Worm (Caenorhabditis elegans) whole organism, young adult: ENCODE measurements around the gene C18D11.1.

ENCODE experiments used
- B0336.3 ChIP-seq: fragments of 200-800 bp; sonication (Bioruptor generic); IDR thresholded peaks from 2 replicates; pipeline ENCODE4 v1.3.6; 2022; ENCODE audit warnings: missing genetic modification characterization, missing compliant biosample characterization
- C17E4.6 ChIP-seq: fragments of 200-800 bp; sonication (Bioruptor generic); IDR thresholded peaks from 2 replicates; pipeline ENCODE4 v1.3.6; 2022; ENCODE audit warnings: missing genetic modification reagents, missing genetic modification characterization, missing compliant biosample characterization
- F22D6.2 ChIP-seq: sonication (generic microtip); optimal IDR thresholded peaks from 2 replicates; lab custom pipeline; 2016; ENCODE audit warnings: mild to moderate bottlenecking, missing genetic modification characterization, missing compliant biosample characterization
- F33H1.4 ChIP-seq: fragments of 200-800 bp; sonication (Bioruptor generic); IDR thresholded peaks from 2 replicates; pipeline ENCODE4 v1.3.6; 2022; ENCODE audit warnings: missing genetic modification reagents, missing genetic modification characterization, missing compliant biosample characterization
- F52B5.7 ChIP-seq: sonication (generic microtip); optimal IDR thresholded peaks from 2 replicates; lab custom pipeline; 2016; ENCODE audit warnings: mild to moderate bottlenecking, missing genetic modification characterization, missing compliant biosample characterization
- F57A8.1 ChIP-seq: fragments of 200-800 bp; sonication (Bioruptor generic); optimal IDR thresholded peaks from 2 replicates; lab custom pipeline; 2018; ENCODE audit warnings: mild to moderate bottlenecking, missing genetic modification characterization, moderate library complexity, missing compliant biosample characterization
- K11D2.4 ChIP-seq: fragments of 200-800 bp; sonication (Bioruptor generic); IDR thresholded peaks from 2 replicates; pipeline ENCODE4 v1.3.6; 2022; ENCODE audit warnings: missing genetic modification reagents, missing genetic modification characterization, missing compliant biosample characterization
- Y67H2A.10 ChIP-seq: fragments of 200-800 bp; sonication (Bioruptor generic); conservative IDR thresholded peaks from 2 replicates; pipeline ENCODE4 v1.3.6; 2022; ENCODE audit warnings: missing genetic modification reagents, missing genetic modification characterization, missing compliant biosample characterization
- Y95B8A.8 ChIP-seq: fragments of 200-800 bp; sonication (Bioruptor generic); IDR thresholded peaks from 2 replicates; pipeline ENCODE4 v1.3.6; 2022; ENCODE audit warnings: missing genetic modification reagents, missing genetic modification characterization, missing compliant biosample characterization
- ama-1 ChIP-seq, 3 experiments: fragments of 150-350 bp in 1 of 3; sonication (generic microtip) in 2 of 3; optimal IDR thresholded peaks; 2 replicates each; lab custom pipeline; 2014 to 2018; ENCODE audit warnings: missing biosample characterization in 2 of 3, missing genetic modification characterization in 2 of 3, missing genetic modification reagents in 2 of 3
- bed-1 ChIP-seq: fragments of 200-800 bp; sonication (Bioruptor generic); IDR thresholded peaks from 2 replicates; pipeline ENCODE4 v1.3.6; 2022; ENCODE audit warnings: missing genetic modification reagents, missing genetic modification characterization, missing compliant biosample characterization
- ceh-100 ChIP-seq: fragments of 200-800 bp; sonication (Bioruptor generic); IDR thresholded peaks from 2 replicates; pipeline ENCODE4 v1.3.6; 2022; ENCODE audit warnings: missing genetic modification reagents, missing genetic modification characterization, missing compliant biosample characterization
- ceh-79 ChIP-seq: sonication (generic microtip); optimal IDR thresholded peaks from 2 replicates; lab custom pipeline; 2017; ENCODE audit warnings: mild to moderate bottlenecking, missing genetic modification characterization, missing compliant biosample characterization
- ceh-91 ChIP-seq: fragments of 200-800 bp; sonication (Bioruptor generic); IDR thresholded peaks from 2 replicates; pipeline ENCODE4 v1.3.6; 2022; ENCODE audit warnings: missing genetic modification reagents, missing genetic modification characterization, missing compliant biosample characterization
- chd-7 ChIP-seq: sonication (generic microtip); optimal IDR thresholded peaks from 2 replicates; lab custom pipeline; 2016; ENCODE audit warnings: mild to moderate bottlenecking, missing genetic modification characterization, moderate library complexity, missing compliant biosample characterization
- die-1 ChIP-seq: sonication (generic microtip); optimal IDR thresholded peaks from 2 replicates; lab custom pipeline; 2016; ENCODE audit warnings: missing genotype, mild to moderate bottlenecking, missing genetic modification characterization, missing compliant biosample characterization
- dox-1 ChIP-seq: fragments of 200-800 bp; sonication (Bioruptor generic); IDR thresholded peaks from 2 replicates; pipeline ENCODE4 v1.3.6; 2022; ENCODE audit warnings: missing genetic modification reagents, missing genetic modification characterization, missing compliant biosample characterization
- dpff-1 ChIP-seq: sonication (generic microtip); optimal IDR thresholded peaks from 2 replicates; lab custom pipeline; 2017; ENCODE audit warnings: mild to moderate bottlenecking, missing genetic modification characterization, missing compliant biosample characterization
- efl-1 ChIP-seq: fragments of 150-350 bp; optimal IDR thresholded peaks from 2 replicates; lab custom pipeline; 2014; ENCODE audit warnings: missing biosample characterization, missing genetic modification reagents, missing genetic modification characterization
- egrh-3 ChIP-seq: fragments of 200-800 bp; sonication (Bioruptor generic); IDR thresholded peaks from 2 replicates; pipeline ENCODE4 v1.3.6; 2022; ENCODE audit warnings: missing genetic modification reagents, missing genetic modification characterization, missing compliant biosample characterization
- ekl-4 ChIP-seq: fragments of 200-800 bp; sonication (Bioruptor generic); IDR thresholded peaks from 2 replicates; pipeline ENCODE4 v1.3.6; 2022; ENCODE audit warnings: missing genetic modification reagents, missing genetic modification characterization, missing compliant biosample characterization
- him-1 ChIP-seq: sonication (generic microtip); optimal IDR thresholded peaks from 2 replicates; lab custom pipeline; 2016; ENCODE audit warnings: missing genotype, missing genetic modification reagents, missing genetic modification characterization, missing compliant biosample characterization
- hmg-1.2 ChIP-seq: fragments of 200-800 bp; sonication (Bioruptor generic); IDR thresholded peaks from 2 replicates; pipeline ENCODE4 v1.3.6; 2022; ENCODE audit warnings: missing genetic modification reagents, missing genetic modification characterization, missing compliant biosample characterization
- lag-1 ChIP-seq: fragments of 200-800 bp; sonication (Bioruptor generic); IDR thresholded peaks from 2 replicates; pipeline ENCODE4 v1.3.6; 2022; ENCODE audit warnings: missing genetic modification reagents, missing genetic modification characterization, missing compliant biosample characterization
- let-526 ChIP-seq: fragments of 200-800 bp; sonication (Bioruptor generic); IDR thresholded peaks from 2 replicates; pipeline ENCODE4 v1.3.6; 2022; ENCODE audit warnings: missing genetic modification reagents, missing genetic modification characterization, missing compliant biosample characterization
- let-607 ChIP-seq, 2 experiments: fragments of 200-800 bp in 1 of 2; sonication (Bioruptor generic) in 1 of 2; sonication (generic microtip) in 1 of 2; optimal IDR thresholded peaks; 2 replicates each; lab custom pipeline; 2016 to 2018; ENCODE audit warnings: mild to moderate bottlenecking in 2 of 2, missing compliant biosample characterization in 2 of 2, missing genetic modification characterization in 2 of 2, moderate library complexity in 2 of 2, missing genotype in 1 of 2
- lin-35 ChIP-seq, 3 experiments: fragments of 150-350 bp in 2 of 3; sonication (generic microtip) in 1 of 3; optimal IDR thresholded peaks; 2 replicates each; lab custom pipeline; 2014 to 2018; ENCODE audit warnings: missing biosample characterization in 3 of 3, missing genetic modification characterization in 3 of 3, missing genetic modification reagents in 3 of 3
- lsy-27 ChIP-seq: sonication (generic microtip); optimal IDR thresholded peaks from 2 replicates; lab custom pipeline; 2017; ENCODE audit warnings: missing genetic modification characterization, mild to moderate bottlenecking, missing compliant biosample characterization, antibody characterized with exemption, missing genotype, borderline replicate concordance; ENCODE audit not compliant: insufficient read depth
- madf-10 ChIP-seq: sonication (generic microtip); optimal IDR thresholded peaks from 2 replicates; lab custom pipeline; 2016; ENCODE audit warnings: mild to moderate bottlenecking, missing genetic modification characterization, missing compliant biosample characterization
- mcd-1 ChIP-seq: fragments of 200-800 bp; sonication (Bioruptor generic); IDR thresholded peaks from 2 replicates; pipeline ENCODE4 v1.3.6; 2022; ENCODE audit warnings: missing genetic modification reagents, missing genetic modification characterization, missing compliant biosample characterization
- nfya-2 ChIP-seq: fragments of 200-800 bp; sonication (Bioruptor generic); IDR thresholded peaks from 2 replicates; pipeline ENCODE4 v1.3.6; 2022; ENCODE audit warnings: missing genetic modification reagents, missing genetic modification characterization, missing compliant biosample characterization
- nfyb-1 ChIP-seq: fragments of 200-800 bp; sonication (Bioruptor generic); IDR thresholded peaks from 2 replicates; pipeline ENCODE4 v1.3.6; 2022; ENCODE audit warnings: missing genetic modification reagents, missing genetic modification characterization, missing compliant biosample characterization
- nhr-120 ChIP-seq: fragments of 200-800 bp; sonication (Bioruptor generic); IDR thresholded peaks from 2 replicates; pipeline ENCODE4 v1.3.6; 2022; ENCODE audit warnings: missing genetic modification characterization, missing compliant biosample characterization
- nhr-90 ChIP-seq: sonication (generic microtip); optimal IDR thresholded peaks from 2 replicates; lab custom pipeline; 2016; ENCODE audit warnings: missing genotype, mild to moderate bottlenecking, missing genetic modification characterization, missing compliant biosample characterization
- pbrm-1 ChIP-seq: fragments of 200-800 bp; sonication (Bioruptor generic); IDR thresholded peaks from 2 replicates; pipeline ENCODE4 v1.3.6; 2022; ENCODE audit warnings: missing genetic modification reagents, missing genetic modification characterization, missing compliant biosample characterization
- rcor-1 ChIP-seq: fragments of 200-800 bp; sonication (Bioruptor generic); IDR thresholded peaks from 2 replicates; pipeline ENCODE4 v1.3.6; 2022; ENCODE audit warnings: missing genetic modification reagents, missing genetic modification characterization, missing compliant biosample characterization
- rec-8 ChIP-seq, 2 experiments: sonication (generic microtip); optimal IDR thresholded peaks; 2 replicates each; lab custom pipeline; 2016; ENCODE audit warnings: mild to moderate bottlenecking in 2 of 2, missing genetic modification characterization in 2 of 2, missing genetic modification reagents in 2 of 2, missing genotype in 2 of 2, missing biosample characterization in 1 of 2, missing compliant biosample characterization in 1 of 2, moderate library complexity in 1 of 2
- snpc-3.4 ChIP-seq: sonication (generic microtip); optimal IDR thresholded peaks from 2 replicates; lab custom pipeline; 2017; ENCODE audit warnings: missing genetic modification characterization, mild to moderate bottlenecking, missing compliant biosample characterization, antibody characterized with exemption, moderate library complexity, missing genotype, missing genetic modification reagents
- zfh-2 ChIP-seq: fragments of 200-800 bp; sonication (Bioruptor generic); conservative IDR thresholded peaks from 2 replicates; pipeline ENCODE4 v1.3.6; 2022; ENCODE audit warnings: missing genetic modification reagents, missing genetic modification characterization, missing compliant biosample characterization
- ztf-18 ChIP-seq: sonication (generic microtip); optimal IDR thresholded peaks from 2 replicates; lab custom pipeline; 2016; ENCODE audit warnings: missing genotype, mild to moderate bottlenecking, missing genetic modification characterization, missing compliant biosample characterization
- ztf-3 ChIP-seq: fragments of 200-800 bp; sonication (Bioruptor generic); optimal IDR thresholded peaks from 2 replicates; lab custom pipeline; 2018; ENCODE audit warnings: mild to moderate bottlenecking, missing genetic modification characterization, missing compliant biosample characterization

C18D11.1 gene

ce11 chrIII:11829585-11830195 is 13.3 kb downstream of the C18D11.1 start:
- TF ChIP-seq lag-1 (no peak), nfyb-1 (GFP tag; lab: Robert Waterston, UW) (peak; percentile 90), snpc-3.4 (tag; lab: Kevin White, UChicago) (no peak), rcor-1 (GFP tag; lab: Robert Waterston, UW) (peak; percentile 28; the same call in 1 of the 2 replicates), F22D6.2 (tag; lab: Kevin White, UChicago) (no peak), let-526 (GFP tag; lab: Robert Waterston, UW) (no peak), zfh-2 (GFP tag; lab: Robert Waterston, UW) (peak; percentile 83), him-1 (tag; lab: Kevin White, UChicago) (no peak), egrh-3 (GFP tag; lab: Robert Waterston, UW) (peak; percentile 75; the same call in 1 of the 2 replicates)
- TF ChIP-seq, all 124 proteins: peak for 4

ce11 chrIII:11830522-11831489 is 14.4 kb downstream of the C18D11.1 start:
- peak; percentile 33 for TF ChIP-seq ztf-3
- TF ChIP-seq zfh-2 (GFP tag; lab: Robert Waterston, UW), result peak; percentile 46
- peak; percentile 70; the same call in 1 of the 2 replicates for TF ChIP-seq bed-1
- TF ChIP-seq dpff-1, result peak; percentile 64
- peak; percentile 26 for TF ChIP-seq die-1
- TF ChIP-seq C17E4.6 (GFP tag; lab: Robert Waterston, UW), result peak; percentile 5; the same call in 1 of the 2 replicates
- peak; percentile 22 for TF ChIP-seq efl-1 (GFP tag; lab: Kevin White, UChicago)
- peak; percentile 75 for TF ChIP-seq chd-7
- TF ChIP-seq mcd-1 (GFP tag; lab: Robert Waterston, UW), result 0 out of 2 replicates have a peak, but pooled peaks have one; percentile 36
- TF ChIP-seq hmg-1.2 (GFP tag; lab: Robert Waterston, UW), result peak; percentile 33
- no peak for TF ChIP-seq lsy-27 (tag; lab: Kevin White, UChicago)
- TF ChIP-seq B0336.3 (GFP tag; lab: Robert Waterston, UW), result peak; percentile 85
- TF ChIP-seq snpc-3.4 (tag; lab: Kevin White, UChicago), result peak; percentile 55
- no peak for TF ChIP-seq F57A8.1 (GFP tag; lab: Kevin White, UChicago)
- TF ChIP-seq F22D6.2 (tag; lab: Kevin White, UChicago), result no peak
- TF ChIP-seq lin-35 (GFP tag; optimal IDR thresholded peaks at IDR 0.05; lab: Kevin White, UChicago), result peak in 1 of 3 experiments; percentile 40
- peak; percentile 86 for TF ChIP-seq Y95B8A.8 (GFP tag; lab: Robert Waterston, UW)
- TF ChIP-seq ceh-79 (tag; lab: Kevin White, UChicago), result peak; percentile 17
- TF ChIP-seq nhr-120 (GFP tag; lab: Robert Waterston, UW), result 0 out of 2 replicates have a peak, but pooled peaks have one; percentile 18
- no peak for TF ChIP-seq let-526 (GFP tag; lab: Robert Waterston, UW)
- TF ChIP-seq F33H1.4 (GFP tag; lab: Robert Waterston, UW), result peak; percentile 18; the same call in 1 of the 2 replicates
- TF ChIP-seq ceh-91 (GFP tag; lab: Robert Waterston, UW), result no peak; the same call in 1 of the 2 replicates
- no peak for TF ChIP-seq let-607 (tag; optimal IDR thresholded peaks at IDR 0.05; lab: Kevin White, UChicago)
- TF ChIP-seq rec-8 (tag; optimal IDR thresholded peaks at IDR 0.05; lab: Kevin White, UChicago), result peak in 1 of 2 experiments; percentile 44
- TF ChIP-seq dox-1 (GFP tag; lab: Robert Waterston, UW), result peak; percentile 50
- TF ChIP-seq nfya-2 (GFP tag; lab: Robert Waterston, UW), result no peak
- TF ChIP-seq ekl-4, result peak; percentile 75; the same call in 1 of the 2 replicates
- no peak for TF ChIP-seq ama-1 (optimal IDR thresholded peaks at IDR 0.05; lab: Kevin White, UChicago)
- TF ChIP-seq ama-1 (GFP tag; optimal IDR thresholded peaks at IDR 0.05; lab: Kevin White, UChicago), result peak in 1 of 2 experiments; percentile 94
- peak; percentile 65; the same call in 1 of the 2 replicates for TF ChIP-seq ceh-100 (GFP tag; lab: Robert Waterston, UW)
- TF ChIP-seq nhr-90 (tag; lab: Kevin White, UChicago), result no peak
- TF ChIP-seq K11D2.4, result peak; percentile 79; the same call in 1 of the 2 replicates
- no peak for TF ChIP-seq pbrm-1 (GFP tag; lab: Robert Waterston, UW)
- peak; percentile 60 for TF ChIP-seq Y67H2A.10 (GFP tag; lab: Robert Waterston, UW)
- TF ChIP-seq madf-10 (tag; lab: Kevin White, UChicago), result no peak
- peak; percentile 92 for TF ChIP-seq F52B5.7 (tag; lab: Kevin White, UChicago)
- TF ChIP-seq ztf-18, result peak; percentile 18
- no peak for TF ChIP-seq lag-1
